Worm (Caenorhabditis elegans) whole organism, young adult: ENCODE results near the gene H39E20.1.

Experiments
- B0019.2 ChIP-seq: fragments of 200-800 bp; sonication (Bioruptor generic); conservative IDR thresholded peaks from 2 replicates; pipeline ENCODE4 v1.3.6; 2022; ENCODE audit warnings: missing genetic modification reagents, missing genetic modification characterization, missing compliant biosample characterization
- B0261.1 ChIP-seq: sonication (generic microtip); optimal IDR thresholded peaks from 2 replicates; lab custom pipeline; 2016; ENCODE audit warnings: mild to moderate bottlenecking, missing genetic modification characterization, moderate library complexity, missing compliant biosample characterization
- F23B12.7 ChIP-seq: sonication (generic microtip); optimal IDR thresholded peaks from 2 replicates; lab custom pipeline; 2017; ENCODE audit warnings: missing genetic modification characterization, mild to moderate bottlenecking, missing compliant biosample characterization, antibody characterized with exemption, moderate library complexity; ENCODE audit not compliant: insufficient read depth
- F33H1.4 ChIP-seq: fragments of 200-800 bp; sonication (Bioruptor generic); IDR thresholded peaks from 2 replicates; pipeline ENCODE4 v1.3.6; 2022; ENCODE audit warnings: missing genetic modification reagents, missing genetic modification characterization, missing compliant biosample characterization
- F37B4.10 ChIP-seq: fragments of 200-800 bp; sonication (Bioruptor generic); IDR thresholded peaks from 2 replicates; pipeline ENCODE4 v1.3.6; 2022; ENCODE audit warnings: missing genetic modification characterization, missing compliant biosample characterization
- F52B5.7 ChIP-seq: sonication (generic microtip); optimal IDR thresholded peaks from 2 replicates; lab custom pipeline; 2016; ENCODE audit warnings: mild to moderate bottlenecking, missing genetic modification characterization, missing compliant biosample characterization
- F57C9.4 ChIP-seq: sonication (generic microtip); optimal IDR thresholded peaks from 2 replicates; lab custom pipeline; 2017; ENCODE audit warnings: mild to moderate bottlenecking, missing genetic modification characterization, missing compliant biosample characterization
- T07F8.4 ChIP-seq: sonication (generic microtip); optimal IDR thresholded peaks from 2 replicates; lab custom pipeline; 2016; ENCODE audit warnings: mild to moderate bottlenecking, missing genetic modification characterization, moderate library complexity, missing compliant biosample characterization
- Y79H2A.3 ChIP-seq: fragments of 200-800 bp; sonication (Bioruptor generic); conservative IDR thresholded peaks from 2 replicates; pipeline ENCODE4 v1.3.6; 2022; ENCODE audit warnings: missing genetic modification reagents, missing genetic modification characterization, missing compliant biosample characterization
- akir-1 ChIP-seq: fragments of 200-800 bp; sonication (Bioruptor generic); optimal IDR thresholded peaks from 2 replicates; lab custom pipeline; 2018; ENCODE audit warnings: mild to moderate bottlenecking, missing genetic modification characterization, moderate library complexity, missing compliant biosample characterization
- ama-1 ChIP-seq, 3 experiments: fragments of 150-350 bp in 1 of 3; sonication (generic microtip) in 2 of 3; optimal IDR thresholded peaks; 2 replicates each; lab custom pipeline; 2014 to 2018; ENCODE audit warnings: missing biosample characterization in 2 of 3, missing genetic modification characterization in 2 of 3, missing genetic modification reagents in 2 of 3
- athp-1 ChIP-seq: sonication (generic microtip); optimal IDR thresholded peaks from 2 replicates; lab custom pipeline; 2017; ENCODE audit warnings: mild to moderate bottlenecking, missing genetic modification characterization, missing compliant biosample characterization
- attf-5 ChIP-seq: fragments of 200-800 bp; sonication (Bioruptor generic); optimal IDR thresholded peaks from 2 replicates; lab custom pipeline; 2018; ENCODE audit warnings: mild to moderate bottlenecking, missing genetic modification characterization, missing compliant biosample characterization
- attf-6 ChIP-seq: fragments of 200-800 bp; sonication (Bioruptor generic); IDR thresholded peaks from 2 replicates; pipeline ENCODE4 v1.3.6; 2022; ENCODE audit warnings: missing genetic modification reagents, missing genetic modification characterization, missing compliant biosample characterization
- bed-1 ChIP-seq: fragments of 200-800 bp; sonication (Bioruptor generic); IDR thresholded peaks from 2 replicates; pipeline ENCODE4 v1.3.6; 2022; ENCODE audit warnings: missing genetic modification reagents, missing genetic modification characterization, missing compliant biosample characterization
- cebp-2 ChIP-seq: fragments of 200-800 bp; sonication (Bioruptor generic); IDR thresholded peaks from 2 replicates; pipeline ENCODE4 v1.3.6; 2022; ENCODE audit warnings: missing genetic modification characterization, missing compliant biosample characterization
- die-1 ChIP-seq: sonication (generic microtip); optimal IDR thresholded peaks from 2 replicates; lab custom pipeline; 2016; ENCODE audit warnings: missing genotype, mild to moderate bottlenecking, missing genetic modification characterization, missing compliant biosample characterization
- dox-1 ChIP-seq: fragments of 200-800 bp; sonication (Bioruptor generic); IDR thresholded peaks from 2 replicates; pipeline ENCODE4 v1.3.6; 2022; ENCODE audit warnings: missing genetic modification reagents, missing genetic modification characterization, missing compliant biosample characterization
- efl-1 ChIP-seq: fragments of 150-350 bp; optimal IDR thresholded peaks from 2 replicates; lab custom pipeline; 2014; ENCODE audit warnings: missing biosample characterization, missing genetic modification reagents, missing genetic modification characterization
- egl-44 ChIP-seq: fragments of 200-800 bp; sonication (Bioruptor generic); IDR thresholded peaks from 2 replicates; pipeline ENCODE4 v1.3.6; 2022; ENCODE audit warnings: missing genetic modification reagents, missing genetic modification characterization, missing compliant biosample characterization
- ekl-4 ChIP-seq: fragments of 200-800 bp; sonication (Bioruptor generic); IDR thresholded peaks from 2 replicates; pipeline ENCODE4 v1.3.6; 2022; ENCODE audit warnings: missing genetic modification reagents, missing genetic modification characterization, missing compliant biosample characterization
- ets-4 ChIP-seq: fragments of 200-800 bp; sonication (Bioruptor generic); optimal IDR thresholded peaks from 2 replicates; lab custom pipeline; 2018; ENCODE audit warnings: mild to moderate bottlenecking, missing genetic modification characterization, missing compliant biosample characterization
- hlh-26 ChIP-seq: fragments of 200-800 bp; sonication (Bioruptor generic); conservative IDR thresholded peaks from 2 replicates; pipeline ENCODE4 v1.3.6; 2022; ENCODE audit warnings: missing genetic modification reagents, missing genetic modification characterization, missing compliant biosample characterization
- lag-1 ChIP-seq: fragments of 200-800 bp; sonication (Bioruptor generic); IDR thresholded peaks from 2 replicates; pipeline ENCODE4 v1.3.6; 2022; ENCODE audit warnings: missing genetic modification reagents, missing genetic modification characterization, missing compliant biosample characterization
- let-607 ChIP-seq, 2 experiments: fragments of 200-800 bp in 1 of 2; sonication (Bioruptor generic) in 1 of 2; sonication (generic microtip) in 1 of 2; optimal IDR thresholded peaks; 2 replicates each; lab custom pipeline; 2016 to 2018; ENCODE audit warnings: mild to moderate bottlenecking in 2 of 2, missing compliant biosample characterization in 2 of 2, missing genetic modification characterization in 2 of 2, moderate library complexity in 2 of 2, missing genotype in 1 of 2
- lin-35 ChIP-seq, 3 experiments: fragments of 150-350 bp in 2 of 3; sonication (generic microtip) in 1 of 3; optimal IDR thresholded peaks; 2 replicates each; lab custom pipeline; 2014 to 2018; ENCODE audit warnings: missing biosample characterization in 3 of 3, missing genetic modification characterization in 3 of 3, missing genetic modification reagents in 3 of 3
- lin-40 ChIP-seq: sonication (generic microtip); optimal IDR thresholded peaks from 2 replicates; lab custom pipeline; 2016; ENCODE audit warnings: missing genetic modification characterization, mild to moderate bottlenecking, missing compliant biosample characterization, missing genotype, missing genetic modification reagents
- madf-6 ChIP-seq: fragments of 200-800 bp; sonication (Bioruptor generic); IDR thresholded peaks from 2 replicates; pipeline ENCODE4 v1.3.6; 2022; ENCODE audit warnings: missing genetic modification reagents, missing genetic modification characterization, missing compliant biosample characterization
- mes-4 ChIP-seq: sonication (generic microtip); optimal IDR thresholded peaks from 2 replicates; lab custom pipeline; 2016; ENCODE audit warnings: missing genotype, missing genetic modification characterization, missing compliant biosample characterization
- nhr-179 ChIP-seq: sonication (generic microtip); optimal IDR thresholded peaks from 2 replicates; lab custom pipeline; 2016; ENCODE audit warnings: mild to moderate bottlenecking, missing genetic modification characterization, missing compliant biosample characterization
- nhr-80 ChIP-seq: sonication (generic microtip); optimal IDR thresholded peaks from 2 replicates; lab custom pipeline; 2016; ENCODE audit warnings: missing genetic modification characterization, missing compliant biosample characterization
- pha-4 ChIP-seq: fragments of 150-350 bp; sonication (generic microtip); optimal IDR thresholded peaks from 2 replicates; lab custom pipeline; 2014; ENCODE audit warnings: missing biosample characterization, missing genetic modification reagents, missing genetic modification characterization
- rcor-1 ChIP-seq: fragments of 200-800 bp; sonication (Bioruptor generic); IDR thresholded peaks from 2 replicates; pipeline ENCODE4 v1.3.6; 2022; ENCODE audit warnings: missing genetic modification reagents, missing genetic modification characterization, missing compliant biosample characterization
- snpc-1.1 ChIP-seq: sonication (generic microtip); optimal IDR thresholded peaks from 2 replicates; lab custom pipeline; 2017; ENCODE audit warnings: missing genetic modification characterization, mild to moderate bottlenecking, missing compliant biosample characterization, antibody characterized with exemption, moderate library complexity, missing genotype, missing genetic modification reagents; ENCODE audit not compliant: insufficient read depth
- snpc-1.3 ChIP-seq: sonication (generic microtip); optimal IDR thresholded peaks from 2 replicates; lab custom pipeline; 2017; ENCODE audit warnings: missing genetic modification characterization, mild to moderate bottlenecking, missing compliant biosample characterization, antibody characterized with exemption, moderate library complexity, missing genotype, missing genetic modification reagents; ENCODE audit not compliant: insufficient read depth
- somi-1 ChIP-seq: fragments of 200-800 bp; sonication (Bioruptor generic); optimal IDR thresholded peaks from 2 replicates; lab custom pipeline; 2018; ENCODE audit warnings: mild to moderate bottlenecking, missing genetic modification characterization, missing compliant biosample characterization
- tbp1 ChIP-seq: fragments of 200-800 bp; sonication (Bioruptor generic); optimal IDR thresholded peaks from 2 replicates; lab custom pipeline; 2018; ENCODE audit warnings: mild to moderate bottlenecking, missing genetic modification characterization, missing compliant biosample characterization
- tlf-1 ChIP-seq: fragments of 200-800 bp; sonication (Bioruptor generic); optimal IDR thresholded peaks from 2 replicates; lab custom pipeline; 2018; ENCODE audit warnings: mild to moderate bottlenecking, missing genetic modification characterization, missing compliant biosample characterization
- unc-62 ChIP-seq: fragments of 150-350 bp; optimal IDR thresholded peaks from 2 replicates; lab custom pipeline; 2014; ENCODE audit warnings: missing biosample characterization, missing genetic modification reagents, missing genetic modification characterization
- ztf-25 ChIP-seq: fragments of 200-800 bp; sonication (Bioruptor generic); IDR thresholded peaks from 2 replicates; pipeline ENCODE4 v1.3.6; 2022; ENCODE audit warnings: missing genetic modification reagents, missing genetic modification characterization, missing compliant biosample characterization

H39E20.1 gene

DNA sequence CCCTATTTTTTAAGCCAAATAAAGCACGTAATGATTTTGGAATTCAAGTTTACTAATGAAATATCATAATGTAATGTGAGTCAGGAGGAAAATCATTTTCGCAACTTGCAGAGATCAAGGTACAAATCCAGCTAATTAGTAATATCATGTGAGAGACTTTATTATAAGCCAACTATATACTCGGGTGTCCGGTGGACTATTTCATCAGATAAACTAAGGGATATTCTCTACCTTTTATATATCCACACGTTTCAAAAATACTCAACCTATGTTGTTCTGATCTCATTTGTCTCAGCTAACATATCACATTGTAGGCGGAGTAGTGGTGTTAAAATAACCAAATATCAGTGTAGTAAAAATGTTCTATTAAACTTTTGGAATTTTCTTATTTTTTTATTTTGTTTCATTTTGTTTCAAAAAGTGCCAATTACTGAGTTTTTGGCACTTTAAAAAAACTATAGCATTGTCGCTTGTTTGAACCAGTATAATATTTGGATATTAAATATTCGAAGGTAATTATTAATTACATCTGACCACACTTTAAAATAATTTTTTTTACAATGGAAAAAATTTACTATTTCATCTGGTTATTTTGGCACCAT, 7.9 kb downstream of the H39E20.1 start (continued):
- TF ChIP-seq rcor-1 (GFP tag; lab: Robert Waterston, UW) (peak; percentile 90), hlh-26 (GFP tag; lab: Robert Waterston, UW) (no peak), dox-1 (GFP tag; lab: Robert Waterston, UW) (peak; percentile 90), F23B12.7 (tag; lab: Kevin White, UChicago) (peak; percentile 86), F52B5.7 (peak; percentile 47), cebp-2 (GFP tag; lab: Robert Waterston, UW) (peak; percentile 81), F33H1.4 (GFP tag; lab: Robert Waterston, UW) (no peak), mes-4 (tag; lab: Kevin White, UChicago) (no peak), snpc-1.1 (tag; lab: Kevin White, UChicago) (no peak), attf-5 (GFP tag; lab: Kevin White, UChicago) (no peak), ekl-4 (GFP tag; lab: Robert Waterston, UW) (peak; percentile 60), ets-4 (GFP tag; lab: Kevin White, UChicago) (peak; percentile 27), F37B4.10 (GFP tag; lab: Robert Waterston, UW) (0 out of 2 replicates have a peak, but pooled peaks have one; percentile 84), tlf-1 (GFP tag; lab: Kevin White, UChicago) (peak; percentile 92), egl-44 (GFP tag; lab: Robert Waterston, UW) (0 out of 2 replicates have a peak, but pooled peaks have one; percentile 51), attf-6 (GFP tag; lab: Robert Waterston, UW) (no peak), die-1 (tag; lab: Kevin White, UChicago) (no peak), Y79H2A.3 (GFP tag; lab: Robert Waterston, UW) (no peak), pha-4 (tag; lab: Kevin White, UChicago) (no peak), unc-62 (no peak), tbp1 (peak; percentile 70), akir-1 (GFP tag; lab: Kevin White, UChicago) (peak; percentile 23), nhr-179 (peak; percentile 25), snpc-1.3 (tag; lab: Kevin White, UChicago) (no peak), madf-6 (GFP tag; lab: Robert Waterston, UW) (no peak), bed-1 (GFP tag; lab: Robert Waterston, UW) (no peak), lin-35 (GFP tag; optimal IDR thresholded peaks at IDR 0.05; lab: Kevin White, UChicago) (peak in 2 of 3 experiments; percentile 48 to 95), ama-1 (optimal IDR thresholded peaks at IDR 0.05; lab: Kevin White, UChicago) (no peak), ama-1 (GFP tag; optimal IDR thresholded peaks at IDR 0.05; lab: Kevin White, UChicago) (no peak), B0261.1 (tag; lab: Kevin White, UChicago) (peak; percentile 47), lin-40 (tag; lab: Kevin White, UChicago) (peak; percentile 99), T07F8.4 (tag; lab: Kevin White, UChicago) (peak; percentile 68), lag-1 (GFP tag; lab: Robert Waterston, UW) (0 out of 2 replicates have a peak, but pooled peaks have one; percentile 30), efl-1 (no peak), F57C9.4 (tag; lab: Kevin White, UChicago) (no peak), B0019.2 (no peak), somi-1 (GFP tag; lab: Kevin White, UChicago) (peak; percentile 66), ztf-25 (no peak), nhr-80 (tag; lab: Kevin White, UChicago) (peak; percentile 66), let-607 (tag; optimal IDR thresholded peaks at IDR 0.05; lab: Kevin White, UChicago) (peak in 1 of 2 experiments; percentile 88), athp-1 (no peak)
